Worm (Caenorhabditis elegans): ENCODE results near the gene C29F5.1.

ce11 chrII:6339948-6340347 is 36.6 kb downstream of the C29F5.1 start, which contains the start of gene C32D5.7:
- TF ChIP-seq dao-5 (tag; optimal IDR thresholded peaks at IDR 0.05), result no peak
- TF ChIP-seq him-1 (tag; optimal IDR thresholded peaks at IDR 0.05), result no peak
